Worm (Caenorhabditis elegans) whole organism, young adult: ENCODE results near the gene B0244.6.

Source experiments
- Y56A3A.18 ChIP-seq: fragments of 200-800 bp; sonication (Bioruptor generic); IDR thresholded peaks from 2 replicates; pipeline ENCODE4 v1.3.6; 2022; ENCODE audit warnings: missing genetic modification reagents, missing genetic modification characterization, missing compliant biosample characterization
- bed-1 ChIP-seq: fragments of 200-800 bp; sonication (Bioruptor generic); IDR thresholded peaks from 2 replicates; pipeline ENCODE4 v1.3.6; 2022; ENCODE audit warnings: missing genetic modification reagents, missing genetic modification characterization, missing compliant biosample characterization
- ccch-3 ChIP-seq: fragments of 200-800 bp; sonication (Bioruptor generic); optimal IDR thresholded peaks from 2 replicates; lab custom pipeline; 2018; ENCODE audit warnings: mild to moderate bottlenecking, missing genetic modification characterization, missing compliant biosample characterization
- him-1 ChIP-seq: sonication (generic microtip); optimal IDR thresholded peaks from 2 replicates; lab custom pipeline; 2016; ENCODE audit warnings: missing genotype, missing genetic modification reagents, missing genetic modification characterization, missing compliant biosample characterization
- pha-4 ChIP-seq: fragments of 150-350 bp; sonication (generic microtip); optimal IDR thresholded peaks from 2 replicates; lab custom pipeline; 2014; ENCODE audit warnings: missing biosample characterization, missing genetic modification reagents, missing genetic modification characterization
- sea-2 ChIP-seq: fragments of 200-800 bp; sonication (Bioruptor generic); IDR thresholded peaks from 2 replicates; pipeline ENCODE4 v1.3.6; 2022; ENCODE audit warnings: missing genetic modification characterization, missing compliant biosample characterization
- unc-130 ChIP-seq: sonication (generic microtip); optimal IDR thresholded peaks from 2 replicates; lab custom pipeline; 2016; ENCODE audit warnings: missing genetic modification reagents, missing genetic modification characterization, missing compliant biosample characterization
- zfh-2 ChIP-seq: fragments of 200-800 bp; sonication (Bioruptor generic); conservative IDR thresholded peaks from 2 replicates; pipeline ENCODE4 v1.3.6; 2022; ENCODE audit warnings: missing genetic modification reagents, missing genetic modification characterization, missing compliant biosample characterization

DNA sequence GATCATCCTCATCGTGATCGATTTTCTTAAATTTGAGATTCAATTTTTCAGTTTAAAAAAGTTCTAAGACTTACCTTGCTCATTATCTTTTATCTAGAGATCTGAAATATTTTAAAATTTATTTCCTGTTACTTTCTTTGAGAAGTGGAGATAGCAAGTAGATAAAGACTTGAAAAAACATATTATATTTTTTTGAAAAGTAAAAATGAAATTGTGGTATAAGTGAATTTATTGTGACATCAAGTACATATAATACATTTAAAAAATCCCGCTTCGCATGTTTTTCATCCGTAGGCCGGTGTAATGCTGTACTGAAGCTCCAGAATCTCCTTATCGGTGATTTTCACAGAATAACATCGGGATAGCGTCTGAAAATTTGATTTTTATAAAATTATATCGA lies 40.5 kb upstream of the B0244.6 start, which contains the start of gene B0336.7:
- TF ChIP-seq ccch-3, result no peak
- no peak for TF ChIP-seq pha-4 (tag; lab: Kevin White, UChicago)
- no peak for TF ChIP-seq Y56A3A.18 (GFP tag; lab: Robert Waterston, UW)
- TF ChIP-seq sea-2 (GFP tag; lab: Robert Waterston, UW), result no peak
- TF ChIP-seq bed-1, result no peak
- no peak for TF ChIP-seq zfh-2 (GFP tag; lab: Robert Waterston, UW)
- TF ChIP-seq unc-130 (GFP tag; lab: Kevin White, UChicago), result no peak
- no peak for TF ChIP-seq him-1
